Worm (Caenorhabditis elegans) whole organism, L1 larva: ENCODE data around the gene cyp-33C1.

Experiments
- C04F5.9 ChIP-seq: sonication (generic microtip); optimal IDR thresholded peaks from 2 replicates; lab custom pipeline; 2016; ENCODE audit warnings: missing genetic modification characterization, missing compliant biosample characterization
- aha-1 ChIP-seq: fragments of 150-350 bp; optimal IDR thresholded peaks from 2 replicates; lab custom pipeline; 2014; ENCODE audit warnings: missing biosample characterization, missing genetic modification characterization
- lin-35 ChIP-seq, 2 experiments: fragments of 150-350 bp; optimal IDR thresholded peaks; 2 replicates each; lab custom pipeline; 2014; ENCODE audit warnings: missing biosample characterization in 2 of 2, missing genetic modification characterization in 2 of 2, missing genetic modification reagents in 2 of 2
- nhr-237 ChIP-seq: fragments of 150-350 bp; optimal IDR thresholded peaks from 2 replicates; lab custom pipeline; 2014; ENCODE audit warnings: missing biosample characterization, missing genetic modification characterization
- nhr-28 ChIP-seq: fragments of 150-350 bp; optimal IDR thresholded peaks from 2 replicates; lab custom pipeline; 2014; ENCODE audit warnings: missing biosample characterization, missing genetic modification characterization
- nhr-71 ChIP-seq: sonication (generic microtip); optimal IDR thresholded peaks from 2 replicates; lab custom pipeline; 2016; ENCODE audit warnings: mild to moderate bottlenecking, missing genetic modification characterization, moderate library complexity, missing compliant biosample characterization
- vab-15 ChIP-seq: sonication (generic microtip); optimal IDR thresholded peaks from 2 replicates; lab custom pipeline; 2017; ENCODE audit warnings: missing genotype, mild to moderate bottlenecking, missing genetic modification characterization, missing compliant biosample characterization
- zag-1 ChIP-seq: fragments of 150-350 bp; optimal IDR thresholded peaks from 2 replicates; lab custom pipeline; 2014; ENCODE audit warnings: missing biosample characterization, missing genetic modification characterization

- TF ChIP-seq C04F5.9 (tag; lab: Kevin White, UChicago) (no peak), nhr-28 (tag; lab: Kevin White, UChicago) (no peak), nhr-237 (no peak), nhr-71 (tag; lab: Kevin White, UChicago) (no peak), aha-1 (tag; lab: Kevin White, UChicago) (no peak), lin-35 (GFP tag; optimal IDR thresholded peaks at IDR 0.05; lab: Kevin White, UChicago) (no peak), vab-15 (tag; lab: Kevin White, UChicago) (no peak), zag-1 (no peak)
These were observed 11.1 kb downstream of the cyp-33C1 start for ce11 chrV:2190383-2190782.
